Fruit fly (Drosophila melanogaster) whole organism, embryonic: ENCODE data around the gene Tsen2.
A peak's percentile ranks its signal among the peaks of the same experiment; 100 is the strongest.

Experiments
- Abd-B ChIP-seq: fragments of 200-800 bp; sonication (Bioruptor generic); optimal IDR thresholded peaks from 2 replicates; lab custom pipeline; 2018; ENCODE audit warnings: missing biosample characterization, mild to moderate bottlenecking, missing genetic modification characterization, moderate library complexity
- Adf1 ChIP-seq: fragments of 200-800 bp; sonication (Bioruptor generic); IDR thresholded peaks from 2 replicates; pipeline ENCODE4 v1.3.6; 2022; ENCODE audit warnings: missing biosample characterization, missing genetic modification characterization
- Aef1 ChIP-seq: fragments of 200-800 bp; sonication (Bioruptor generic); IDR thresholded peaks from 3 replicates; pipeline ENCODE4 v1.3.6; 2022; ENCODE audit warnings: missing biosample characterization, missing genetic modification characterization
- Atf6 ChIP-seq: fragments of 200-800 bp; sonication (Bioruptor generic); IDR thresholded peaks from 2 replicates; pipeline ENCODE4 v1.3.6; 2022; ENCODE audit warnings: missing biosample characterization, missing genetic modification characterization
- B-H2 ChIP-seq: fragments of 200-800 bp; sonication (Bioruptor generic); optimal IDR thresholded peaks from 2 replicates; lab custom pipeline; 2018; ENCODE audit warnings: missing biosample characterization, mild to moderate bottlenecking, missing genetic modification characterization
- BtbVII ChIP-seq: fragments of 200-800 bp; sonication (Bioruptor generic); optimal IDR thresholded peaks from 3 replicates; lab custom pipeline; 2017; ENCODE audit warnings: missing biosample characterization, mild to moderate bottlenecking, missing genetic modification characterization
- C15 ChIP-seq: fragments of 200-800 bp; sonication (Bioruptor generic); IDR thresholded peaks from 3 replicates; pipeline ENCODE4 v1.3.6; 2022; ENCODE audit warnings: missing biosample characterization, missing genetic modification characterization
- CG1024 ChIP-seq: fragments of 200-800 bp; sonication (Bioruptor generic); IDR thresholded peaks from 2 replicates; pipeline ENCODE4 v1.3.6; 2022; ENCODE audit warnings: missing biosample characterization, missing genetic modification characterization
- CG11504 ChIP-seq: fragments of 200-800 bp; sonication (Bioruptor generic); optimal IDR thresholded peaks from 3 replicates; lab custom pipeline; 2019; ENCODE audit warnings: missing biosample characterization, mild to moderate bottlenecking, missing genetic modification characterization, moderate library complexity
- CG12155 ChIP-seq: fragments of 200-800 bp; sonication (Bioruptor generic); optimal IDR thresholded peaks from 3 replicates; lab custom pipeline; 2016; ENCODE audit warnings: missing biosample characterization, missing genetic modification characterization
- CG17802 ChIP-seq: fragments of 200-800 bp; sonication (Bioruptor generic); optimal IDR thresholded peaks from 2 replicates; lab custom pipeline; 2018; ENCODE audit warnings: missing biosample characterization, mild to moderate bottlenecking, missing genetic modification characterization, moderate library complexity
- CG17829 ChIP-seq: fragments of 200-800 bp; optimal IDR thresholded peaks from 2 replicates; lab custom pipeline; 2019; ENCODE audit warnings: missing biosample characterization, mild to moderate bottlenecking, missing genetic modification characterization, moderate library complexity
- CG18262 ChIP-seq: fragments of 200-800 bp; optimal IDR thresholded peaks from 3 replicates; lab custom pipeline; 2019; ENCODE audit warnings: missing biosample characterization, mild to moderate bottlenecking, missing genetic modification characterization, moderate library complexity
- CG2120 ChIP-seq: fragments of 200-800 bp; sonication (Bioruptor generic); optimal IDR thresholded peaks from 3 replicates; lab custom pipeline; 2016; ENCODE audit warnings: missing biosample characterization, missing genetic modification characterization
- CG31365 ChIP-seq: fragments of 200-800 bp; sonication (Bioruptor generic); optimal IDR thresholded peaks from 2 replicates; lab custom pipeline; 2018; ENCODE audit warnings: missing biosample characterization, mild to moderate bottlenecking, missing genetic modification characterization
- CG7372 ChIP-seq: fragments of 200-800 bp; sonication (Bioruptor generic); IDR thresholded peaks from 2 replicates; pipeline ENCODE4 v1.3.6; 2022; ENCODE audit warnings: missing biosample characterization, missing genetic modification characterization
- CG7556 ChIP-seq: fragments of 200-800 bp; sonication (Bioruptor generic); optimal IDR thresholded peaks from 2 replicates; lab custom pipeline; 2017; ENCODE audit warnings: missing biosample characterization, mild to moderate bottlenecking, missing genetic modification characterization
- CG7745 ChIP-seq: fragments of 200-800 bp; sonication (Bioruptor generic); optimal IDR thresholded peaks from 2 replicates; lab custom pipeline; 2018; ENCODE audit warnings: missing biosample characterization, mild to moderate bottlenecking, missing genetic modification characterization, moderate library complexity
- CG9437 ChIP-seq: fragments of 200-800 bp; sonication (Bioruptor generic); optimal IDR thresholded peaks from 2 replicates; lab custom pipeline; 2018; ENCODE audit warnings: missing biosample characterization, mild to moderate bottlenecking, missing genetic modification characterization
- CG9727 ChIP-seq: fragments of 200-800 bp; sonication (Bioruptor generic); optimal IDR thresholded peaks from 3 replicates; lab custom pipeline; 2017; ENCODE audit warnings: missing biosample characterization, mild to moderate bottlenecking, missing genetic modification characterization
- Dbx ChIP-seq: fragments of 200-800 bp; sonication (Bioruptor generic); IDR thresholded peaks from 3 replicates; pipeline ENCODE4 v1.3.6; 2022; ENCODE audit warnings: missing biosample characterization, missing genetic modification characterization
- Doc2 ChIP-seq: fragments of 200-800 bp; sonication (Bioruptor generic); IDR thresholded peaks from 2 replicates; pipeline ENCODE4 v1.3.6; 2022; ENCODE audit warnings: missing biosample characterization, missing genetic modification characterization
- H15 ChIP-seq: fragments of 200-800 bp; sonication (Bioruptor generic); IDR thresholded peaks from 3 replicates; pipeline ENCODE4 v1.3.6; 2022; ENCODE audit warnings: missing biosample characterization, missing genetic modification characterization
- Hand ChIP-seq: fragments of 200-800 bp; sonication (Bioruptor generic); optimal IDR thresholded peaks from 2 replicates; lab custom pipeline; 2017; ENCODE audit warnings: mild to moderate bottlenecking, missing biosample characterization, missing genetic modification reagents, missing genetic modification characterization
- Hmr ChIP-seq: fragments of 200-800 bp; sonication (Bioruptor generic); optimal IDR thresholded peaks from 3 replicates; lab custom pipeline; 2017; ENCODE audit warnings: mild to moderate bottlenecking, missing biosample characterization, missing genetic modification reagents, missing genetic modification characterization
- Jarid2 ChIP-seq: fragments of 200-800 bp; sonication (Bioruptor generic); optimal IDR thresholded peaks from 3 replicates; lab custom pipeline; 2017; ENCODE audit warnings: mild to moderate bottlenecking, missing biosample characterization, missing genetic modification reagents, missing genetic modification characterization
- Lim3 ChIP-seq: fragments of 200-800 bp; sonication (Bioruptor generic); IDR thresholded peaks from 2 replicates; pipeline ENCODE4 v1.3.6; 2022; ENCODE audit warnings: missing biosample characterization, missing genetic modification characterization
- MBD-R2 ChIP-seq: fragments of 200-800 bp; sonication (Bioruptor generic); IDR thresholded peaks from 2 replicates; pipeline ENCODE4 v1.3.6; 2022; ENCODE audit warnings: missing biosample characterization, missing genetic modification characterization
- Max ChIP-seq: fragments of 200-800 bp; sonication (Bioruptor generic); optimal IDR thresholded peaks from 2 replicates; lab custom pipeline; 2016; ENCODE audit warnings: missing biosample characterization, mild to moderate bottlenecking, missing genetic modification characterization
- Oaz ChIP-seq: fragments of 200-800 bp; sonication (Bioruptor generic); IDR thresholded peaks from 2 replicates; pipeline ENCODE4 v1.3.6; 2022; ENCODE audit warnings: missing biosample characterization, missing genetic modification characterization
- Xbp1 ChIP-seq: fragments of 200-800 bp; sonication (Bioruptor generic); optimal IDR thresholded peaks from 3 replicates; lab custom pipeline; 2016; ENCODE audit warnings: missing biosample characterization, mild to moderate bottlenecking, missing genetic modification characterization
- crp ChIP-seq, 2 experiments: fragments of 200-800 bp; sonication (Bioruptor generic); optimal IDR thresholded peaks; 2 replicates in 1 of 2; 3 replicates in 1 of 2; lab custom pipeline; 2017; ENCODE audit warnings: missing biosample characterization in 2 of 2, missing genetic modification characterization in 2 of 2, mild to moderate bottlenecking in 1 of 2, moderate library complexity in 1 of 2
- esg ChIP-seq: fragments of 200-800 bp; sonication (Bioruptor generic); conservative IDR thresholded peaks from 2 replicates; pipeline ENCODE4 v1.3.6; 2022; ENCODE audit warnings: missing biosample characterization, missing genetic modification characterization
- fd3F ChIP-seq: fragments of 200-800 bp; sonication (Bioruptor generic); optimal IDR thresholded peaks from 2 replicates; lab custom pipeline; 2018; ENCODE audit warnings: missing biosample characterization, mild to moderate bottlenecking, missing genetic modification characterization, moderate library complexity
- h ChIP-seq: fragments of >200 bp; optimal IDR thresholded peaks from 2 replicates; lab custom pipeline; 2017
- hb ChIP-seq: fragments of 200-800 bp; sonication (Bioruptor generic); IDR thresholded peaks from 3 replicates; pipeline ENCODE4 v1.3.6; 2022; ENCODE audit warnings: missing biosample characterization, missing genetic modification characterization; ENCODE audit not compliant: partially characterized antibody
- inv ChIP-seq: fragments of 200-800 bp; sonication (Bioruptor generic); IDR thresholded peaks from 2 replicates; pipeline ENCODE4 v1.3.6; 2022; ENCODE audit warnings: missing biosample characterization, missing genetic modification characterization; ENCODE audit not compliant: partially characterized antibody
- kay ChIP-seq: fragments of 200-800 bp; sonication (Bioruptor generic); optimal IDR thresholded peaks from 2 replicates; lab custom pipeline; 2016; ENCODE audit warnings: missing biosample characterization, missing genetic modification characterization
- lmd ChIP-seq: fragments of 200-800 bp; sonication (Bioruptor generic); IDR thresholded peaks from 2 replicates; pipeline ENCODE4 v1.3.6; 2022; ENCODE audit warnings: missing biosample characterization, missing genetic modification characterization
- lov ChIP-seq, 2 experiments: fragments of 200-800 bp in 1 of 2; fragments of >200 bp in 1 of 2; sonication (Bioruptor generic) in 1 of 2; IDR thresholded peaks in 1 of 2; optimal IDR thresholded peaks in 1 of 2; 2 replicates in 1 of 2; 3 replicates in 1 of 2; pipeline versions ENCODE4 v1.3.6 to Lab custom; 2017 to 2022; ENCODE audit warnings: missing biosample characterization in 1 of 2, missing genetic modification characterization in 1 of 2
- nmo ChIP-seq: fragments of 200-800 bp; sonication (Bioruptor generic); optimal IDR thresholded peaks from 2 replicates; lab custom pipeline; 2018; ENCODE audit warnings: missing biosample characterization, mild to moderate bottlenecking, missing genetic modification characterization, moderate library complexity
- onecut ChIP-seq: fragments of 200-800 bp; sonication (Bioruptor generic); IDR thresholded peaks from 2 replicates; pipeline ENCODE4 v1.3.6; 2022; ENCODE audit warnings: missing biosample characterization, missing genetic modification characterization
- otp ChIP-seq: fragments of 200-800 bp; sonication (Bioruptor generic); IDR thresholded peaks from 3 replicates; pipeline ENCODE4, ENCODE4 v1.3.6; 2022; ENCODE audit warnings: missing biosample characterization, missing genetic modification characterization
- p53 ChIP-seq: fragments of 200-800 bp; sonication (Bioruptor generic); optimal IDR thresholded peaks from 2 replicates; lab custom pipeline; 2016; ENCODE audit warnings: missing biosample characterization, missing genetic modification characterization
- rib ChIP-seq: fragments of 200-800 bp; sonication (Bioruptor generic); IDR thresholded peaks from 2 replicates; pipeline ENCODE4 v1.3.6; 2022; ENCODE audit warnings: missing biosample characterization, missing genetic modification characterization
- seq ChIP-seq: fragments of 200-800 bp; sonication (Bioruptor generic); IDR thresholded peaks from 2 replicates; pipeline ENCODE4 v1.3.6; 2022; ENCODE audit warnings: missing biosample characterization, missing genetic modification characterization
- shn ChIP-seq: fragments of 200-800 bp; sonication (Bioruptor generic); optimal IDR thresholded peaks from 3 replicates; lab custom pipeline; 2016; ENCODE audit warnings: missing biosample characterization, missing genetic modification characterization
- twi ChIP-seq: fragments of 200-800 bp; optimal IDR thresholded peaks from 2 replicates; lab custom pipeline; 2019; ENCODE audit warnings: missing biosample characterization, mild to moderate bottlenecking, missing genetic modification characterization, moderate library complexity
- yki ChIP-seq: fragments of >200 bp; optimal IDR thresholded peaks from 3 replicates; lab custom pipeline; 2018

The Tsen2 gene

DNA sequence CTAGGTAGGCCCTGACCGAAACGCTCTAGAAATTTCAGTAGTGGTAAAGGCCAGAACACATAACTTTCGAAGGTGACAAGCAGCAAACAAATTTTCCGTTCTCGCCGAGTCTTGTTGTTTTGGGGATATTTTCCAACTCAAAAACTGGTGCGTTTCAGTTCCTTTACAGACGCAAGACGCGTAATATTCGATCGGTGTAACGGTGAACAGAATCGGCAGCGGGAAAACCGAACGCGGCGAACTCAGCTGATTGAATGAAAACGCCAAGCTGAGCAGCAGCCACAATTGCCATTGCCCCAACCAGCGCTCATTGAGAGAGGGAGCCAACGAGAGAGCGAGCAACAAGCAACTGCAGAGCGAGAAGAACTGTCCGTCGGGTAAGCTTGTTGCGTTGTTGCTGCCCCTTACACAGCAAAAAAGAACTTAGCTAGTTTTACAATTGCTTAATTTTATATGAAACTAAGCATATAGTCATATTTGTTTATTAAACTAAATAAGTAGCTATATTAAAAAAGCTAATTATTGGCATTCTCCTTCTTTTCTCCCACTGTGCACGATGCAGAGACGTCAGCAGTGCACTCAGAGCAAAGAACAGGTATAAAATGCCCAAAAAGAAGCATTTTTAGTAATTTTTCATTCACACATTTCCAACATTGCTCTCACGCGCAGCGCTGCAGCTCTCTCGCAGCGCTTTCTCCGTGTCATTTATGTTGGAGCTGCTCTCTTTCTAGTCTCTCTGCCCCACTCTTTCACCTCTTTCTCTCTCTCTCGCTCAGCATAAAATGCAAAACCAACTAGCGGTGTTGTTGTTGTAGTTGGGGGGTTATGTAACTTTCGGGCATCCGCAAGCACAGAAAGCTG lies 13.5 kb upstream of the Tsen2 start, which contains the start of the genes Cyt-c-d and CG31808 (continued):
- TF ChIP-seq CG31365 (tag; lab: Kevin White, UChicago), result peak; percentile 72
- peak; percentile 87 for TF ChIP-seq Lim3 (GFP tag; lab: Robert Waterston, UW)
- peak; percentile 83 for TF ChIP-seq Jarid2
- TF ChIP-seq Atf6 (GFP tag; lab: Robert Waterston, UW), result peak; percentile 96
- peak; percentile 94 for TF ChIP-seq fd3F (GFP tag; lab: Kevin White, UChicago)
- TF ChIP-seq Abd-B (GFP tag; lab: Kevin White, UChicago), result peak; percentile 95
- no peak for TF ChIP-seq inv
- TF ChIP-seq CG17802 (tag; lab: Kevin White, UChicago), result peak; percentile 87
- peak; percentile 98 for TF ChIP-seq H15 (GFP tag; lab: Robert Waterston, UW)
- peak; percentile 97 for TF ChIP-seq lmd
- TF ChIP-seq kay (GFP tag; lab: Kevin White, UChicago), result peak; percentile 89
- peak; percentile 95 for TF ChIP-seq BtbVII (GFP tag; lab: Kevin White, UChicago)
- peak in 1 of 2 experiments; percentile 70 for TF ChIP-seq crp (GFP tag; optimal IDR thresholded peaks at IDR 0.05; lab: Kevin White, UChicago)
- peak; percentile 99 for TF ChIP-seq CG7556 (GFP tag; lab: Kevin White, UChicago)
- TF ChIP-seq CG18262, result peak; percentile 98
- TF ChIP-seq CG9727, result peak; percentile 94
- TF ChIP-seq h (lab: Kevin White, UChicago), result no peak
- peak; percentile 98 for TF ChIP-seq Aef1 (GFP tag; lab: Robert Waterston, UW)
- TF ChIP-seq MBD-R2 (GFP tag; lab: Robert Waterston, UW), result peak; percentile 86
- TF ChIP-seq Doc2, result peak; percentile 83
- TF ChIP-seq yki (lab: Kevin White, UChicago), result peak; percentile 77
- TF ChIP-seq CG11504, result peak; percentile 97
- TF ChIP-seq seq (GFP tag; lab: Robert Waterston, UW), result peak; percentile 98
- peak; percentile 98 for TF ChIP-seq nmo (GFP tag; lab: Kevin White, UChicago)
- TF ChIP-seq shn (GFP tag; lab: Kevin White, UChicago), result peak; percentile 87
- peak; percentile 97 for TF ChIP-seq esg (GFP tag; lab: Robert Waterston, UW)
- peak; percentile 56 for TF ChIP-seq p53
- TF ChIP-seq CG7372, result peak; percentile 95
- peak; percentile 93 for TF ChIP-seq CG12155
- TF ChIP-seq B-H2 (GFP tag; lab: Kevin White, UChicago), result peak; percentile 63
- peak; percentile 97 for TF ChIP-seq Xbp1 (GFP tag; lab: Kevin White, UChicago)
- peak; percentile 96 for TF ChIP-seq Hand (GFP tag; lab: Kevin White, UChicago)
- peak; percentile 77 for TF ChIP-seq Adf1 (GFP tag; lab: Robert Waterston, UW)
- TF ChIP-seq hb, result 0 out of 3 replicates have a peak, but pooled peaks have one; percentile 42
- peak; percentile 90 for TF ChIP-seq Dbx (GFP tag; lab: Robert Waterston, UW)
- peak; percentile 96 for TF ChIP-seq otp
- TF ChIP-seq CG7745, result peak; percentile 59
- TF ChIP-seq CG9437 (GFP tag; lab: Kevin White, UChicago), result peak; percentile 85
- peak; percentile 94 for TF ChIP-seq Oaz (GFP tag; lab: Robert Waterston, UW)
- TF ChIP-seq rib, result peak; percentile 89
- TF ChIP-seq lov (optimal IDR thresholded peaks at IDR 0.05; lab: Kevin White, UChicago), result no peak
- TF ChIP-seq lov (GFP tag; IDR thresholded peaks at IDR 0.05; lab: Robert Waterston, UW), result peak; percentile 96
- peak; percentile 98 for TF ChIP-seq Hmr
- TF ChIP-seq Max (GFP tag; lab: Kevin White, UChicago), result peak; percentile 95
- TF ChIP-seq CG17829 (tag; lab: Kevin White, UChicago), result peak; percentile 98
- peak; percentile 94 for TF ChIP-seq CG1024 (GFP tag; lab: Robert Waterston, UW)
- peak; percentile 90 for TF ChIP-seq twi (tag; lab: Kevin White, UChicago)
- peak; percentile 88 for TF ChIP-seq C15 (GFP tag; lab: Robert Waterston, UW)
- TF ChIP-seq CG2120 (GFP tag; lab: Kevin White, UChicago), result peak; percentile 97
- peak; percentile 94 for TF ChIP-seq onecut (GFP tag; lab: Robert Waterston, UW)
